Fruit fly (Drosophila melanogaster) whole organism, embryonic: ENCODE data around the gene CG33510.

Experiments
- CG31365 ChIP-seq: fragments of 200-800 bp; sonication (Bioruptor generic); optimal IDR thresholded peaks from 2 replicates; lab custom pipeline; 2018; ENCODE audit warnings: missing biosample characterization, mild to moderate bottlenecking, missing genetic modification characterization
- CG6272 ChIP-seq: fragments of 200-800 bp; sonication (Bioruptor generic); IDR thresholded peaks from 2 replicates; pipeline ENCODE4 v1.3.6; 2022; ENCODE audit warnings: missing biosample characterization, missing genetic modification characterization
- H15 ChIP-seq: fragments of 200-800 bp; sonication (Bioruptor generic); IDR thresholded peaks from 3 replicates; pipeline ENCODE4 v1.3.6; 2022; ENCODE audit warnings: missing biosample characterization, missing genetic modification characterization
- Oaz ChIP-seq: fragments of 200-800 bp; sonication (Bioruptor generic); IDR thresholded peaks from 2 replicates; pipeline ENCODE4 v1.3.6; 2022; ENCODE audit warnings: missing biosample characterization, missing genetic modification characterization
- stc ChIP-seq: fragments of 200-800 bp; sonication (Bioruptor generic); IDR thresholded peaks from 2 replicates; pipeline ENCODE4 v1.3.6; 2022; ENCODE audit warnings: missing biosample characterization, missing genetic modification characterization

DNA sequence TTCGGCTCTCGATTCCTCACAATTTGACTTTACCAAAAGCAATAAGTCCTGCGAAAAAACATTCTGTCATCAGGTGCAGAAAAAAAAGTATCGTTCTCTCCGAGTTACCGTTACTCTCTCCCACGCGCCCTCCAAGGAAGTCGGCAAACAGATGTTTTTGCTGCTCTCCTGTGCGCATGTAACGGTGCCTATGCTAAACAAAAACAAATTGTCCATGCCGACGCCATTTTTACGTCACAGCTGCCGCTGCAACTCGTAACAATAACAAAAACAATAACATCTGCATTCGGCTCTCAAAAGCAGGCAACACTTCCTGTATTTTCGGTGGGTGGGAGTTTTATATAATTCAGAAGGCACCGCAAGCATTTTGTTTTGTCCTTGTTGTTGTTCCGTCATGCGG lies 21.0 kb upstream of the CG33510 start:
- no peak for TF ChIP-seq CG6272 (GFP tag; lab: Robert Waterston, UW)
- no peak for TF ChIP-seq Oaz (GFP tag; lab: Robert Waterston, UW)
- TF ChIP-seq H15 (GFP tag; lab: Robert Waterston, UW): no peak
- no peak for TF ChIP-seq stc (GFP tag; lab: Robert Waterston, UW)
- no peak for TF ChIP-seq CG31365
